Worm (Caenorhabditis elegans) whole organism, early embryonic: ENCODE measurements around the gene mrpl-42.

Experiments
- ama-1 ChIP-seq: fragments of 150-350 bp; optimal IDR thresholded peaks from 2 replicates; lab custom pipeline; 2014
- ets-7 ChIP-seq: sonication (generic microtip); optimal IDR thresholded peaks from 2 replicates; lab custom pipeline; 2016; ENCODE audit warnings: missing genotype, missing genetic modification characterization, missing compliant biosample characterization
- hmbx-1 ChIP-seq: sonication (generic microtip); optimal IDR thresholded peaks from 2 replicates; lab custom pipeline; 2016; ENCODE audit warnings: mild to moderate bottlenecking, missing genetic modification characterization, missing compliant biosample characterization
- hmg-4 ChIP-seq: fragments of 200-800 bp; sonication (Bioruptor generic); optimal IDR thresholded peaks from 2 replicates; lab custom pipeline; 2018; ENCODE audit warnings: mild to moderate bottlenecking, missing genetic modification characterization, missing compliant biosample characterization
- scrt-1 ChIP-seq: fragments of 200-800 bp; sonication (Bioruptor generic); IDR thresholded peaks from 2 replicates; pipeline ENCODE4 v1.3.6; 2022; ENCODE audit warnings: missing genetic modification characterization, missing compliant biosample characterization

DNA sequence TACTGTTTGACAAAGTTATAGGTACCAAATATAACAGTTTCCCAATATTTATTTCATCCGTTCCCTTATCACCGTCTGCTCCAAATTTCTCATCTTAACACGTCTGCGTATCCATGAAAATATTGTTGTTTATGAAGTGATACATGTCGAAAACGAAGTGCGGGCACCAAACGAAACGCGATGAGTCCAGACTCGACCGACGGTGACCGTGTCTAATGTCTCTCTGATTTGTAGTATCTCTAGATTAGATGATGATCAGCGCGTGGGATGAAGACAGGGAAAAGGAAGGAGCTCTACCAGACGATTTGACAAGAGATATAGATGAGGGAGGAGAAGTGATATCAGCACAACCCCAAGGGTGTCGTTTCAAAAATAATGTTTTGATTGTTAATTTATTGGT is 14.1 kb downstream of the mrpl-42 start:
- TF ChIP-seq scrt-1 (GFP tag; lab: Robert Waterston, UW): no peak
- no peak for TF ChIP-seq hmbx-1 (tag; lab: Kevin White, UChicago)
- TF ChIP-seq ama-1 (lab: Kevin White, UChicago): no peak
- no peak for TF ChIP-seq ets-7 (tag; lab: Kevin White, UChicago)
- no peak for TF ChIP-seq hmg-4 (GFP tag; lab: Kevin White, UChicago)
